Worm (Caenorhabditis elegans) whole organism, midembryonic: ENCODE data around the gene atp-2.

Experiments
- cog-1 ChIP-seq: sonication (generic microtip); optimal IDR thresholded peaks from 2 replicates; lab custom pipeline; 2016; ENCODE audit warnings: missing genetic modification characterization, missing compliant biosample characterization
- klf-2 ChIP-seq: fragments of 200-800 bp; sonication (Bioruptor generic); conservative IDR thresholded peaks from 2 replicates; pipeline ENCODE4 v1.3.6; 2022; ENCODE audit warnings: missing genetic modification reagents, missing genetic modification characterization, missing compliant biosample characterization
- ref-1 ChIP-seq: fragments of 200-800 bp; sonication (Bioruptor generic); conservative IDR thresholded peaks from 2 replicates; pipeline ENCODE4 v1.3.6; 2022; ENCODE audit warnings: missing genetic modification reagents, missing genetic modification characterization, missing compliant biosample characterization
- ztf-29 ChIP-seq: fragments of 200-800 bp; sonication (Bioruptor generic); IDR thresholded peaks from 2 replicates; pipeline ENCODE4 v1.3.6; 2022; ENCODE audit warnings: missing genetic modification reagents, missing genetic modification characterization, missing compliant biosample characterization

- no peak for TF ChIP-seq ref-1 (GFP tag; lab: Robert Waterston, UW)
- TF ChIP-seq cog-1 (tag; lab: Kevin White, UChicago), result no peak
- TF ChIP-seq klf-2 (GFP tag; lab: Robert Waterston, UW), result no peak
- TF ChIP-seq ztf-29, result no peak
Measured at ce11 chrIII:5200349-5200748, 27.9 kb upstream of the atp-2 start.
